Worm (Caenorhabditis elegans): ENCODE measurements around the gene attf-2.

- TF ChIP-seq him-1 (tag; optimal IDR thresholded peaks at IDR 0.05) (no peak), dao-5 (tag; optimal IDR thresholded peaks at IDR 0.05) (no peak), W03F9.2 (tag; optimal IDR thresholded peaks at IDR 0.05) (no peak)
These were observed 38.8 kb upstream of the attf-2 start, which contains the start of gene C05C8.5 for ce11 chrV:7234726-7235125.
